Worm (Caenorhabditis elegans) whole organism, late embryonic: ENCODE measurements around the gene ZK1240.8.

Source experiments
- C38D4.7 ChIP-seq: fragments of 200-800 bp; sonication (Bioruptor generic); optimal IDR thresholded peaks from 2 replicates; lab custom pipeline; 2018; ENCODE audit warnings: mild to moderate bottlenecking, missing genetic modification characterization, moderate library complexity, missing compliant biosample characterization
- F13H6.1 ChIP-seq: sonication (generic microtip); optimal IDR thresholded peaks from 2 replicates; lab custom pipeline; 2016; ENCODE audit warnings: missing genetic modification characterization, missing compliant biosample characterization
- Y22D7AL.16 ChIP-seq: sonication (generic microtip); optimal IDR thresholded peaks from 2 replicates; lab custom pipeline; 2016; ENCODE audit warnings: missing genetic modification characterization, missing compliant biosample characterization
- ceh-19 ChIP-seq: fragments of 200-800 bp; sonication (Bioruptor generic); optimal IDR thresholded peaks from 2 replicates; lab custom pipeline; 2018; ENCODE audit warnings: mild to moderate bottlenecking, missing genetic modification characterization, missing compliant biosample characterization
- ceh-24 ChIP-seq: sonication (generic microtip); optimal IDR thresholded peaks from 2 replicates; lab custom pipeline; 2016; ENCODE audit warnings: mild to moderate bottlenecking, missing genetic modification characterization, missing compliant biosample characterization
- ceh-34 ChIP-seq: sonication (generic microtip); optimal IDR thresholded peaks from 2 replicates; lab custom pipeline; 2016; ENCODE audit warnings: mild to moderate bottlenecking, missing genetic modification characterization, missing compliant biosample characterization
- ceh-45 ChIP-seq: fragments of 200-800 bp; sonication (Bioruptor generic); IDR thresholded peaks from 2 replicates; pipeline ENCODE4 v1.3.6; 2022; ENCODE audit warnings: missing genetic modification reagents, missing genetic modification characterization, missing compliant biosample characterization
- ceh-48 ChIP-seq: sonication (generic microtip); optimal IDR thresholded peaks from 2 replicates; lab custom pipeline; 2016; ENCODE audit warnings: missing genetic modification characterization, inconsistent platforms, missing compliant biosample characterization
- ceh-6 ChIP-seq: fragments of 200-800 bp; sonication (Bioruptor generic); optimal IDR thresholded peaks from 2 replicates; lab custom pipeline; 2018; ENCODE audit warnings: mild to moderate bottlenecking, missing genetic modification characterization, missing compliant biosample characterization
- ceh-9 ChIP-seq: sonication (generic microtip); optimal IDR thresholded peaks from 2 replicates; lab custom pipeline; 2016; ENCODE audit warnings: mild to moderate bottlenecking, missing genetic modification characterization, inconsistent platforms, missing compliant biosample characterization
- dmd-4 ChIP-seq: sonication (generic microtip); optimal IDR thresholded peaks from 2 replicates; lab custom pipeline; 2016; ENCODE audit warnings: borderline replicate concordance, missing genetic modification characterization, missing compliant biosample characterization
- elt-4 ChIP-seq: sonication (generic microtip); optimal IDR thresholded peaks from 2 replicates; lab custom pipeline; 2016; ENCODE audit warnings: missing genetic modification characterization, missing compliant biosample characterization
- ets-4 ChIP-seq: sonication (generic microtip); optimal IDR thresholded peaks from 2 replicates; lab custom pipeline; 2016; ENCODE audit warnings: missing genetic modification characterization, missing compliant biosample characterization
- eyg-1 ChIP-seq: sonication (generic microtip); optimal IDR thresholded peaks from 2 replicates; lab custom pipeline; 2016; ENCODE audit warnings: missing genotype, missing genetic modification characterization, missing compliant biosample characterization
- fkh-10 ChIP-seq: fragments of 150-350 bp; optimal IDR thresholded peaks from 2 replicates; lab custom pipeline; 2014; ENCODE audit warnings: missing biosample characterization, missing genetic modification reagents, missing genetic modification characterization
- hlh-13 ChIP-seq: fragments of 200-800 bp; sonication (Bioruptor generic); optimal IDR thresholded peaks from 2 replicates; lab custom pipeline; 2018; ENCODE audit warnings: mild to moderate bottlenecking, missing genetic modification characterization, missing compliant biosample characterization
- hlh-15 ChIP-seq: sonication (generic microtip); optimal IDR thresholded peaks from 2 replicates; lab custom pipeline; 2016; ENCODE audit warnings: missing genetic modification characterization, missing compliant biosample characterization
- hlh-30 ChIP-seq: sonication (generic microtip); optimal IDR thresholded peaks from 2 replicates; lab custom pipeline; 2017; ENCODE audit warnings: antibody characterized with exemption, missing genetic modification characterization, missing compliant biosample characterization; ENCODE audit not compliant: insufficient read depth
- hlh-8 ChIP-seq: sonication (generic microtip); optimal IDR thresholded peaks from 2 replicates; lab custom pipeline; 2016; ENCODE audit warnings: missing genotype, missing genetic modification characterization, missing compliant biosample characterization
- lin-11 ChIP-seq: fragments of 200-800 bp; sonication (Bioruptor generic); optimal IDR thresholded peaks from 2 replicates; lab custom pipeline; 2018; ENCODE audit warnings: mild to moderate bottlenecking, missing genetic modification characterization, missing compliant biosample characterization
- nfya-1 ChIP-seq: sonication (generic microtip); optimal IDR thresholded peaks from 2 replicates; lab custom pipeline; 2017; ENCODE audit warnings: missing genetic modification characterization, mild to moderate bottlenecking, missing compliant biosample characterization, antibody characterized with exemption, moderate library complexity
- npax-4 ChIP-seq: sonication (generic microtip); optimal IDR thresholded peaks from 2 replicates; lab custom pipeline; 2016; ENCODE audit warnings: missing genetic modification characterization, missing compliant biosample characterization
- pag-3 ChIP-seq: sonication (generic microtip); optimal IDR thresholded peaks from 2 replicates; lab custom pipeline; 2016; ENCODE audit warnings: missing compliant biosample characterization, missing genetic modification characterization, borderline replicate concordance
- pat-9 ChIP-seq: fragments of 200-800 bp; sonication (Bioruptor generic); optimal IDR thresholded peaks from 2 replicates; lab custom pipeline; 2018; ENCODE audit warnings: mild to moderate bottlenecking, missing genetic modification characterization, moderate library complexity, missing compliant biosample characterization
- pax-1 ChIP-seq: fragments of 150-350 bp; optimal IDR thresholded peaks from 2 replicates; lab custom pipeline; 2014; ENCODE audit warnings: missing biosample characterization, missing genetic modification characterization
- pha-4 ChIP-seq: fragments of 150-350 bp; optimal IDR thresholded peaks from 2 replicates; lab custom pipeline; 2018; ENCODE audit warnings: missing biosample characterization, missing genetic modification reagents, missing genetic modification characterization
- pqm-1 ChIP-seq: sonication (generic microtip); optimal IDR thresholded peaks from 2 replicates; lab custom pipeline; 2016; ENCODE audit warnings: missing genetic modification characterization, missing compliant biosample characterization
- pros-1 ChIP-seq: fragments of 150-350 bp; optimal IDR thresholded peaks from 2 replicates; lab custom pipeline; 2014; ENCODE audit warnings: missing biosample characterization, missing genetic modification reagents, missing genetic modification characterization
- rnt-1 ChIP-seq: sonication (generic microtip); optimal IDR thresholded peaks from 2 replicates; lab custom pipeline; 2016; ENCODE audit warnings: missing genetic modification characterization, missing compliant biosample characterization
- sox-2 ChIP-seq: fragments of 200-800 bp; sonication (Bioruptor generic); IDR thresholded peaks from 2 replicates; pipeline ENCODE4 v1.3.6; 2022; ENCODE audit warnings: missing genetic modification reagents, missing genetic modification characterization, missing compliant biosample characterization
- sox-4 ChIP-seq: sonication (generic microtip); optimal IDR thresholded peaks from 2 replicates; lab custom pipeline; 2017; ENCODE audit warnings: mild to moderate bottlenecking, missing genetic modification characterization, inconsistent platforms, missing compliant biosample characterization
- tbx-7 ChIP-seq: sonication (generic microtip); optimal IDR thresholded peaks from 2 replicates; lab custom pipeline; 2016; ENCODE audit warnings: missing genotype, missing genetic modification characterization, missing compliant biosample characterization
- unc-42 ChIP-seq: sonication (generic microtip); optimal IDR thresholded peaks from 2 replicates; lab custom pipeline; 2016; ENCODE audit warnings: missing genotype, missing genetic modification characterization, missing compliant biosample characterization
- unc-86 ChIP-seq: sonication (generic microtip); optimal IDR thresholded peaks from 2 replicates; lab custom pipeline; 2016; ENCODE audit warnings: missing genetic modification characterization, missing compliant biosample characterization

The ZK1240.8 gene

DNA sequence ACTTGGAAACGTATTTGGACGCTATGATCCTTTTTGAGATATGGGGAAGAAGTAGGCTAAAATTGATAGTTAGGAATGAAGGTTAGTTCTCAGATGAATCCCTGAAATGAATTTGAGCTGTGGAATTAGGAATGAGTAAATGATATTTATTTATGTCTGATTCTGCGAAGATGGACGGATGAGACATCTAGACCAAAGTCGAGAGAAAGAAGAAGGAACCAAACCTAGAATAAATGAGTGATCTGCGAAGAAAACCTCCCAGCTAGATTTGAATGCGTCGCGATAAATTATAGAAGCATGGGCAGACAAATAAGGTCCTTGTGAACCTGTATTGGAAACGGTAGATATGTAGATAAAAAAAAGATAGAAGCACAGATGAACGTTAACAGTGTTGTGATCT is 31.1 kb upstream of the ZK1240.8 start, which contains the start of gene F43C11.16:
F43C11.16 (minus strand) TSS at position 101 of the 400 bp plus-strand sequence.
- TF ChIP-seq pax-1 (tag; lab: Kevin White, UChicago) = no peak
- no peak for TF ChIP-seq ceh-34 (tag; lab: Kevin White, UChicago)
- TF ChIP-seq, all 69 proteins: peak for 0

DNA sequence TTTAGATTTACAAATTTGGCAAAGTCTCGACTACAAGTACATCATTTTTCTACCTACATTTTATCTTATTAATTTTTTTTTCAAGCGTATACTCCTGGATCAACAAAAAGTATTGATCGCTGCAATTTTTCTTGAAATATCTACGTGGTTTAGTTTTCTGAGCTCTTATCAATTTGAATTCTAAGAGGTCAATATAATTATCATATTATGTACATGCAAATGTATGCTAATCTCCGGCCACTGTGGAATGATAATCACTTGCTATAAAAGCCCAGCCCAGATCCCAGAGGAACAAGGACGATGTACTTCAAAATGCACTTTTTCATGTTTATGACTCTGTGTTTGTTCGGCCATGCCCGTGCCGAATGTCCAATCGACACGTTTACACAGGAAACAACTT is 27.9 kb upstream of the ZK1240.8 start, which contains the start of gene F43C11.1:
F43C11.1 (plus strand) TSS at position 301 of the 400 bp plus-strand sequence.
- no peak for TF ChIP-seq F13H6.1 (tag; lab: Kevin White, UChicago)
- TF ChIP-seq, all 69 proteins: peak for 0

DNA sequence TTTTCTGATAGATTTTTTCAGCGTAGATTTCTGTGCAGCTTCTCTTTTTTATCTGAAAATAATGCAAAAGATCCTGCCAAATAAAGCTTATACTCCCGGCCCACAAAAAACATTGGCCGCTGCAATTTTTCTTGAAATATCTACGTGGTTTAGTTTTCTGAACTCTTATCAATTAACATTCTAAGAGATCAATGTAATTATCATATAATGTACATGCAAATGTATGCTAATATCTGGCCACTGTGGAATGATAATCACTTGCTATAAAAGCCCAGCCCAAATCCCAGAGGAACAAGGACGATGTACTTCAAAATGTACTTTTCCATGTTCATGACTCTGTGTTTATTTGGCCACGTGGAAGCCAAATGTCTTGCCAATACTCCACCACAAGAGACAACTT is 25.6 kb upstream of the ZK1240.8 start, which contains the start of gene F43C11.2:
F43C11.2 (plus strand) TSS at position 301 of the 400 bp plus-strand sequence.
- TF ChIP-seq unc-42 (tag; lab: Kevin White, UChicago) (no peak), sox-2 (no peak)

DNA sequence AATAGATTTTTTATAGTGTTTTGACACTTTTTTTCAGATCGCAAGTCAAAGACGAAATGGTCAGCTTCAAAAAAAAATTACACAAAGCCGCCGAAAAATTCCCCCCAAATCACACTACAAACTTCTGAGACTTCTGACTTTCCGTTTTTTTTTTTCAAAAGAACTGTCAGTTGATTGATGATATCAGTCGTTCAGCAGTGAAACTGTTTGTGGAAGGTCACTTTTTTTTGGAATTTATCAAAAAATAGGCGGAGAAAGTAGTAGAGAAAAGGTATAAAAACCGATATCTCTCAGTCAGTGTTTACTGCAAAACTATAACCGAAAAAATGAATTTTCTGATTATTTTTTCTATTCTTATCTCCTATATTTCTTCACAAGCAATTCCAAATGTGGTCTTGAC is 24.1 kb upstream of the ZK1240.8 start, which contains the start of gene F43C11.3:
F43C11.3 (plus strand) TSS at position 301 of the 400 bp plus-strand sequence.
- TF ChIP-seq npax-4 (tag; lab: Kevin White, UChicago) (no peak), hlh-13 (GFP tag; lab: Kevin White, UChicago) (no peak), pros-1 (tag; lab: Kevin White, UChicago) (no peak), hlh-30 (tag; lab: Kevin White, UChicago) (no peak), tbx-7 (tag; lab: Kevin White, UChicago) (no peak), hlh-8 (tag; lab: Kevin White, UChicago) (no peak), C38D4.7 (no peak)

DNA sequence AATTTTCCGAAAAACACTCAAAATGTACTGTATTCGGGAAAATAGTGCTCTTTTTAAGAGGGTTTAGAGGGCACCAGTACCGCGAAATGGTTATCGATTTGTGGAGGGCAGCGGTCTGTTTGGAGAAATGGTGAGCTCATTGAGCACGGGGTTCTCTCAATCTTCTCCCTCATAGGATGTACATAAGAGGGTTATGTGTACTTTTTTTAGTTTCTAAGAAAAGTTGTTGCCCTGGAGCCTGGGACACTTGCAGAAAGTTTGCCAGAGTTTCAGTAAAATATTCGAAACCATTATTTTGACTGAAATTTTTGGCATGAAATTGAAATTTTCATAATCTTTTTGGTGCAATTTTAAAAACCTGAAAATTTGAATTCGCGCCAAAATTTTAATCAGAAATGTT is 23.7 kb upstream of the ZK1240.8 start, which contains the start of gene F43C11.10:
F43C11.10 (minus strand) TSS at position 101 of the 400 bp plus-strand sequence.
- TF ChIP-seq sox-4 (no peak), ceh-24 (tag; lab: Kevin White, UChicago) (no peak), pag-3 (no peak), npax-4 (tag; lab: Kevin White, UChicago) (no peak), fkh-10 (GFP tag; lab: Kevin White, UChicago) (no peak), hlh-8 (tag; lab: Kevin White, UChicago) (no peak), ceh-9 (tag; lab: Kevin White, UChicago) (no peak), rnt-1 (tag; lab: Kevin White, UChicago) (no peak), elt-4 (tag; lab: Kevin White, UChicago) (no peak), pqm-1 (tag; lab: Kevin White, UChicago) (no peak), dmd-4 (tag; lab: Kevin White, UChicago) (no peak), F13H6.1 (tag; lab: Kevin White, UChicago) (no peak), pha-4 (tag; lab: Kevin White, UChicago) (no peak), lin-11 (tag; lab: Kevin White, UChicago) (no peak), ceh-19 (GFP tag; lab: Kevin White, UChicago) (no peak), eyg-1 (tag; lab: Kevin White, UChicago) (no peak), C38D4.7 (no peak), pat-9 (tag; lab: Kevin White, UChicago) (no peak)

DNA sequence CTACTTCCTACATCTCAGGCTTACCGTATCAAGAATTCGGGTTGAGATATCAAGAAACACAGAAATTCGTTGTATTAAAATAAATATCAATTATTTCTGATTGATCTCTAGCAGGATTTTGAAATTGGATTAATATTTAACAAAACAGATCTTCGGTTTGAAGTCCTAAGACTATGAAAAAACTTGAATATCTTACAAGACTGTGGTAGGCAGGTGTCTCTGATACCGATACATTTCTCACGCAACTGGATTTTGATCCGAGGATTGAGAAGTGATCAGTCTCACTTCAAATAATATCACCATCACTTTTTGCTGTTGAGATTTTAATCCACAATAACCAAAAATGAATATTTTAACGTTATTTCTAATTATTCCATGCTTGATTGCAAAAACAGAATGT is 17.8 kb upstream of the ZK1240.8 start, which contains the start of gene F43C11.4:
F43C11.4 (plus strand) TSS at position 301 of the 400 bp plus-strand sequence.
- TF ChIP-seq ceh-6 (no peak), unc-86 (tag; lab: Kevin White, UChicago) (no peak), sox-2 (no peak), lin-11 (tag; lab: Kevin White, UChicago) (no peak), ceh-48 (tag; lab: Kevin White, UChicago) (no peak), nfya-1 (tag; lab: Kevin White, UChicago) (no peak), Y22D7AL.16 (tag; lab: Kevin White, UChicago) (no peak), rnt-1 (tag; lab: Kevin White, UChicago) (no peak), hlh-15 (tag; lab: Kevin White, UChicago) (no peak), dmd-4 (tag; lab: Kevin White, UChicago) (no peak), pros-1 (tag; lab: Kevin White, UChicago) (no peak), ceh-45 (GFP tag; lab: Robert Waterston, UW) (no peak), ets-4 (tag; lab: Kevin White, UChicago) (no peak)
- TF ChIP-seq, all 69 proteins: peak for 0
